Fruit fly (Drosophila melanogaster): ENCODE results near the gene Gga.

Gga gene

DNA sequence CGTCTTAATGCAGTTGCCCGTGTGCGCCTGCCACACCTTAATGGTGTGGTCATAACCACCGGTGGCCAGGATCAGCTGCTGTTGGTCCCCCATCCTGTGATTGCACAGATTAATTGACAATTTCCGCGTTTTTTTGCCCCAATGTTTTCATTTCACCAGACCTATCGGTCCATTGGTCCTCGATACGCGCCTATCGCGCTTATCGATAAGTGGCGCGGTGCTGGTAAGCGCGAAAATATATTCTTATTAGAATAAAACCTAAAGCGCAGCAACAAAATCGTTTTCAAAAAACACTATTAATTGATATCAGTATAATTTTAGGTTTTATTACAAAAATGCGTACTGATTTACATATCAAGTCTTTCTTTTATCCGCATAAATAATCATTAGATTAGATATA lies 5.0 kb downstream of the Gga start, which contains the start of gene Lst8:
Gene Lst8 (minus strand): TSS at position 187 of the 400 bp plus-strand sequence.
- no peak for TF ChIP-seq Jra (GFP tag; optimal IDR thresholded peaks at IDR 0.05)
- TF ChIP-seq h (GFP tag; optimal IDR thresholded peaks at IDR 0.05): peak; percentile 10
- TF ChIP-seq rgr (GFP tag; optimal IDR thresholded peaks at IDR 0.05): peak; percentile 3

DNA sequence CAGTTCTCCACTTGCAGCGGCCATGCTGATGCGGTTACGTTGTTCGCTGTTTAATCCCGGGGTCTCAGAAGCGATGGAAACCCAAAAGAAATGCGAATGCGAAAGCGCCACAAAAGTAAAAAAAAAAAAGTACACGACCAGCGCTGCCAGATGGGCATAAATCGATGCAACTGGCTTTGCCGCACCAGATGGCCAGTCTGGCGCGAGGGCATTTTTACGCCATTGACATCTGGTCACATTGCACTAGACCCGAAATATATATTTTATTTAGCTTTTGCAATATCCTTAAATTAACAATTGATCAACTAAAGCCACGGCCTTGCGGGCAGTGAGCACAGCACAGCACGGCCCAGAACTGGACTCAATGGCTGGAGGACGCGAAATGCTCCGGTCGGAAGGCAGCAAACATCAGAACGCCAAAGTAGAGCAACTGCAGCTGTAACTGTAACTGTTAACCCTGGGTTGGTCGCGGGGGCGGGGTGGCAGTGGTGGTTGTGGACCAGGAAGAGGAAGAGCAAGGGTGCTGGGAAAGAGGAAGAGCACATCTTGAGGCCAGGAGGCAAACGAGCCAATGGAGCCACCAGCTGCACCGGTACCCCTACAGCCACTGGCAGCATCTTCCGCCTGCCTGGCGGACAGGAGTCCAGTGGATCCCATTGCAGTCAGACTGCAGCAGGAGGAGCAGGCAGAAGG lies 8.0 kb downstream of the Gga start, which contains the start of the genes LysRS and Hecw:
Gene LysRS (minus strand): TSS at position 158 of the 693 bp plus-strand sequence.
Gene Hecw (plus strand): TSS at position 220 of the 693 bp plus-strand sequence.
- TF ChIP-seq Jra (GFP tag; optimal IDR thresholded peaks at IDR 0.05): no peak
- no peak for TF ChIP-seq Rel (GFP tag; optimal IDR thresholded peaks at IDR 0.05)
- peak; percentile 99 for TF ChIP-seq Rel (tag; optimal IDR thresholded peaks at IDR 0.05)
- no peak for TF ChIP-seq fru (GFP tag; optimal IDR thresholded peaks at IDR 0.05)
- TF ChIP-seq Abd-B (GFP tag; optimal IDR thresholded peaks at IDR 0.05): no peak
- peak; percentile 10 for TF ChIP-seq Sp1 (GFP tag; optimal IDR thresholded peaks at IDR 0.05)
- no peak for TF ChIP-seq brk (GFP tag; optimal IDR thresholded peaks at IDR 0.05)
- TF ChIP-seq Myc (optimal IDR thresholded peaks at IDR 0.05): peak; percentile 29
- TF ChIP-seq GATAd (GFP tag; optimal IDR thresholded peaks at IDR 0.05): no peak
- no peak for TF ChIP-seq CG9705 (GFP tag; optimal IDR thresholded peaks at IDR 0.05)
- peak; percentile 9 for TF ChIP-seq rgr (GFP tag; optimal IDR thresholded peaks at IDR 0.05)
- no peak for TF ChIP-seq br (GFP tag; optimal IDR thresholded peaks at IDR 0.05)
- TF ChIP-seq woc (GFP tag; optimal IDR thresholded peaks at IDR 0.05): no peak
- peak in 1 of 2 experiments; percentile 1 for TF ChIP-seq foxo (GFP tag; optimal IDR thresholded peaks at IDR 0.05)
- TF ChIP-seq Hr78 (GFP tag; optimal IDR thresholded peaks at IDR 0.05): no peak
- peak; percentile 34 for TF ChIP-seq psq (GFP tag; optimal IDR thresholded peaks at IDR 0.05)
- TF ChIP-seq Hr83 (GFP tag; optimal IDR thresholded peaks at IDR 0.05; ENCODE audit: poor library complexity, severe bottlenecking): no peak
- no peak for TF ChIP-seq Dif (GFP tag; optimal IDR thresholded peaks at IDR 0.05; ENCODE audit: partially characterized antibody)
- no peak for TF ChIP-seq N (GFP tag; optimal IDR thresholded peaks at IDR 0.05)

DNA sequence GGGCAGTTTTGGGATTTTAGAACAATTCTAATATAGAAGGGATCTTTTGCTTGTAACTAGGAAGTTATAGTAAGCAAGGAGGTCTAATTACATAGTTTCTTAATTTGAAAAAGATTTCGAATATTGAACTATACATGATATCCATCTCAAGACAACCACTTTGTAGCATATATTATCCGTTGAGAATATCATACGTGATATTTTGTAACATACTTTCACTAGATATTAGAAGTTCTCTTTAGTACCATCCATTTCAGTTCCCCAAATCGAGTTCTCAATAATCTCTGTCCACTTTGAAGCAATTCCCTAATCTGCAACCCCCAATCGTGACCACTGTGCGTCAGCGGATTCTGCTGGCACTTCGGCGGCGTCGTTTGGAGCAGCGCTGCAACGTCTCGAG lies 14.6 kb downstream of the Gga start:
- peak; percentile 46 for TF ChIP-seq fru (GFP tag; optimal IDR thresholded peaks at IDR 0.05)
- TF ChIP-seq CG32264 (GFP tag; optimal IDR thresholded peaks at IDR 0.05): no peak
- TF ChIP-seq Rel (GFP tag; optimal IDR thresholded peaks at IDR 0.05): no peak
- TF ChIP-seq Rel (tag; optimal IDR thresholded peaks at IDR 0.05): no peak
- no peak for TF ChIP-seq Abd-B (GFP tag; optimal IDR thresholded peaks at IDR 0.05)
- TF ChIP-seq Vsx2 (GFP tag; optimal IDR thresholded peaks at IDR 0.05; ENCODE audit: partially characterized antibody): no peak
- TF ChIP-seq jim (GFP tag; optimal IDR thresholded peaks at IDR 0.05): no peak
- TF ChIP-seq ey (GFP tag; optimal IDR thresholded peaks at IDR 0.05): peak; percentile 23
- no peak for TF ChIP-seq sage (GFP tag; optimal IDR thresholded peaks at IDR 0.05)
- TF ChIP-seq Myc (optimal IDR thresholded peaks at IDR 0.05): no peak
- TF ChIP-seq Hr78 (GFP tag; optimal IDR thresholded peaks at IDR 0.05): no peak
- TF ChIP-seq OdsH (GFP tag; optimal IDR thresholded peaks at IDR 0.05): no peak
- no peak for TF ChIP-seq brk (GFP tag; optimal IDR thresholded peaks at IDR 0.05)
- no peak for TF ChIP-seq dmrt93B (GFP tag; optimal IDR thresholded peaks at IDR 0.05)
- TF ChIP-seq foxo (GFP tag; optimal IDR thresholded peaks at IDR 0.05): peak in 1 of 2 experiments; percentile 46
- no peak for TF ChIP-seq Hr83 (GFP tag; optimal IDR thresholded peaks at IDR 0.05; ENCODE audit: poor library complexity, severe bottlenecking)
- TF ChIP-seq br (GFP tag; optimal IDR thresholded peaks at IDR 0.05): no peak
- TF ChIP-seq sv (GFP tag; optimal IDR thresholded peaks at IDR 0.05): no peak
- peak; percentile 24 for TF ChIP-seq psq (GFP tag; optimal IDR thresholded peaks at IDR 0.05)
- TF ChIP-seq Mio (GFP tag; optimal IDR thresholded peaks at IDR 0.05): no peak
- TF ChIP-seq dl (GFP tag; optimal IDR thresholded peaks at IDR 0.05; ENCODE audit: insufficient read depth in 1 of 2, partially characterized antibody in 2 of 2): no peak
- peak; percentile 7 for TF ChIP-seq Sp1 (GFP tag; optimal IDR thresholded peaks at IDR 0.05)
- no peak for TF ChIP-seq h (GFP tag; optimal IDR thresholded peaks at IDR 0.05)
- peak; percentile 22 for TF ChIP-seq rgr (GFP tag; optimal IDR thresholded peaks at IDR 0.05)
- TF ChIP-seq tai (GFP tag; optimal IDR thresholded peaks at IDR 0.05): no peak
- TF ChIP-seq Hnf4 (GFP tag; optimal IDR thresholded peaks at IDR 0.05): no peak
- TF ChIP-seq lola (GFP tag; optimal IDR thresholded peaks at IDR 0.05): no peak
- no peak for TF ChIP-seq usp (GFP tag; optimal IDR thresholded peaks at IDR 0.05)
- TF ChIP-seq GATAd (GFP tag; optimal IDR thresholded peaks at IDR 0.05): no peak
- no peak for TF ChIP-seq dsf (GFP tag; optimal IDR thresholded peaks at IDR 0.05; ENCODE audit: borderline replicate concordance)
- no peak for TF ChIP-seq woc (GFP tag; optimal IDR thresholded peaks at IDR 0.05)
- no peak for TF ChIP-seq Dif (GFP tag; optimal IDR thresholded peaks at IDR 0.05; ENCODE audit: partially characterized antibody)
- no peak for TF ChIP-seq Jra (GFP tag; optimal IDR thresholded peaks at IDR 0.05)
- TF ChIP-seq CrebA (GFP tag; optimal IDR thresholded peaks at IDR 0.05; ENCODE audit: borderline replicate concordance): no peak
- no peak for TF ChIP-seq N (GFP tag; optimal IDR thresholded peaks at IDR 0.05)
- no peak for TF ChIP-seq pan (optimal IDR thresholded peaks at IDR 0.05)
- no peak for TF ChIP-seq Dfd (GFP tag; optimal IDR thresholded peaks at IDR 0.05)
- TF ChIP-seq HLH106 (tag; optimal IDR thresholded peaks at IDR 0.05): peak; percentile 12
- TF ChIP-seq CG9705 (GFP tag; optimal IDR thresholded peaks at IDR 0.05): no peak

Measured in whole organism, wandering third instar larva.